Fruit fly (Drosophila melanogaster): ENCODE data around the gene CG45045.

DNA sequence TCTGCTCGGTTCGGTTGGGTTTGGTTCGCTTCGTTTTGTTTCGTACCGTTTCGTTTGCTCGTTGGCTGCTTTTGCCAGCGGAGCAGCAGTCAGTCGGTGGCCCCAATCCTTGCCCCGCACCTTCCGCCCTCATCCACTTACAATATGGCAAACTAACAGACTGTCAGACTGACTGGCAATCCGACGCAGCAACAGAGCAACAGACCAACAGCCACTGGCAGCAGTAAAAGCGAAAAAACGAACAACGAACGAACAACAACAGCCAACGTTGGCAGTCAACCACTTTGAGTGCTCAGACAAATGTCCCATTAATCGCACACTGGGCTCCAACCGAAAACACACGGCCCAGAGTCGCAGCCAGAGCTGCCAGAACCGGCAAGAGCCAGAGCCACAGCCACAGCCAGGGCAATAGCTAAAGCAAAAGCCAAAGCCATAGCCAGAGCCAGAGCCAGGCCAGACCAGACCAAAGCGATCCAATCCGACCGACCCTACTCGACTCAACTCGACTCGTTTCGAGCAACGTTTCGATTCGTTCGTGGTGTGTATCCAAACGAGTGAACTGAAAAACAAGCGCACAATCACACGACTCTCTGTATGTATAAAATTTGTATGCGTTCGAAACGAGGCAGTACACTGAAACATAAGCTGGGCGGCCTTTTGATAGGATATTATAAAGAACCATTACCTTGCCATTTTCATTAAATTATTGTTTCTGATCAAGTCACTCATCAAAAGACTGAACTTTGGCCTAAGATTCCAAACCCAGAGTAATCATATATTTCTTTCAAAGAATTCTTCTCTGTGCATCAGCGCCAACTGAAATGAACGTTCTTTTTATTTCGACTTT, 36.5 kb downstream of the CG45045 start:
- TF ChIP-seq cyc (GFP tag; optimal IDR thresholded peaks at IDR 0.05): peak; percentile 100
- TF ChIP-seq CG6792 (GFP tag; optimal IDR thresholded peaks at IDR 0.05): peak; percentile 100
- TF ChIP-seq Lpt (GFP tag; optimal IDR thresholded peaks at IDR 0.05): peak; percentile 100
- TF ChIP-seq CG1621 (tag; optimal IDR thresholded peaks at IDR 0.05): peak; percentile 99
- peak; percentile 100 for TF ChIP-seq dac (GFP tag; optimal IDR thresholded peaks at IDR 0.05)
- peak; percentile 99 for TF ChIP-seq CG6854 (GFP tag; optimal IDR thresholded peaks at IDR 0.05)

Measured in whole organism, prepupa.